Worm (Caenorhabditis elegans) whole organism, young adult: Measurements from ENCODE around the gene F13H10.1.

Experiments used
- B0019.2 ChIP-seq: fragments of 200-800 bp; sonication (Bioruptor generic); conservative IDR thresholded peaks from 2 replicates; pipeline ENCODE4 v1.3.6; 2022; ENCODE audit warnings: missing genetic modification reagents, missing genetic modification characterization, missing compliant biosample characterization
- D2030.7 ChIP-seq: fragments of 200-800 bp; sonication (Bioruptor generic); IDR thresholded peaks from 2 replicates; pipeline ENCODE4 v1.3.6; 2022; ENCODE audit warnings: missing genetic modification reagents, missing genetic modification characterization, missing compliant biosample characterization
- F33H1.4 ChIP-seq: fragments of 200-800 bp; sonication (Bioruptor generic); IDR thresholded peaks from 2 replicates; pipeline ENCODE4 v1.3.6; 2022; ENCODE audit warnings: missing genetic modification reagents, missing genetic modification characterization, missing compliant biosample characterization
- F55B11.4 ChIP-seq: sonication (generic microtip); optimal IDR thresholded peaks from 2 replicates; lab custom pipeline; 2016; ENCODE audit warnings: missing compliant biosample characterization, missing genetic modification characterization, borderline replicate concordance; ENCODE audit not compliant: insufficient read depth
- K12H6.12 ChIP-seq: fragments of 200-800 bp; sonication (Bioruptor generic); optimal IDR thresholded peaks from 2 replicates; lab custom pipeline; 2018; ENCODE audit warnings: mild to moderate bottlenecking, missing genetic modification characterization, missing compliant biosample characterization
- T07F8.4 ChIP-seq: sonication (generic microtip); optimal IDR thresholded peaks from 2 replicates; lab custom pipeline; 2016; ENCODE audit warnings: mild to moderate bottlenecking, missing genetic modification characterization, moderate library complexity, missing compliant biosample characterization
- Y67H2A.10 ChIP-seq: fragments of 200-800 bp; sonication (Bioruptor generic); conservative IDR thresholded peaks from 2 replicates; pipeline ENCODE4 v1.3.6; 2022; ENCODE audit warnings: missing genetic modification reagents, missing genetic modification characterization, missing compliant biosample characterization
- attf-3 ChIP-seq: fragments of 200-800 bp; sonication (Bioruptor generic); conservative IDR thresholded peaks from 2 replicates; pipeline ENCODE4 v1.3.6; 2022; ENCODE audit warnings: missing genetic modification reagents, missing genetic modification characterization, missing compliant biosample characterization
- cebp-1 ChIP-seq, 2 experiments: fragments of 200-800 bp in 1 of 2; sonication (Bioruptor generic) in 1 of 2; sonication (generic microtip) in 1 of 2; IDR thresholded peaks in 1 of 2; optimal IDR thresholded peaks in 1 of 2; 2 replicates each; pipeline versions ENCODE4 v1.3.6 to Lab custom; 2017 to 2022; ENCODE audit warnings: missing compliant biosample characterization in 2 of 2, missing genetic modification characterization in 2 of 2, mild to moderate bottlenecking in 1 of 2, missing genetic modification reagents in 1 of 2, moderate library complexity in 1 of 2
- ceh-27 ChIP-seq: fragments of 200-800 bp; sonication (Bioruptor generic); optimal IDR thresholded peaks from 2 replicates; lab custom pipeline; 2018; ENCODE audit warnings: mild to moderate bottlenecking, missing genetic modification characterization, moderate library complexity, missing compliant biosample characterization
- ceh-40 ChIP-seq: fragments of 200-800 bp; sonication (Bioruptor generic); IDR thresholded peaks from 2 replicates; pipeline ENCODE4 v1.3.6; 2022; ENCODE audit warnings: missing genetic modification characterization, missing compliant biosample characterization
- chd-7 ChIP-seq: sonication (generic microtip); optimal IDR thresholded peaks from 2 replicates; lab custom pipeline; 2016; ENCODE audit warnings: mild to moderate bottlenecking, missing genetic modification characterization, moderate library complexity, missing compliant biosample characterization
- efl-1 ChIP-seq: fragments of 150-350 bp; optimal IDR thresholded peaks from 2 replicates; lab custom pipeline; 2014; ENCODE audit warnings: missing biosample characterization, missing genetic modification reagents, missing genetic modification characterization
- egl-18 ChIP-seq: fragments of 200-800 bp; sonication (Bioruptor generic); IDR thresholded peaks from 2 replicates; pipeline ENCODE4 v1.3.6; 2022; ENCODE audit warnings: missing genetic modification reagents, missing genetic modification characterization, missing compliant biosample characterization
- egl-44 ChIP-seq: fragments of 200-800 bp; sonication (Bioruptor generic); IDR thresholded peaks from 2 replicates; pipeline ENCODE4 v1.3.6; 2022; ENCODE audit warnings: missing genetic modification reagents, missing genetic modification characterization, missing compliant biosample characterization
- ekl-4 ChIP-seq: fragments of 200-800 bp; sonication (Bioruptor generic); IDR thresholded peaks from 2 replicates; pipeline ENCODE4 v1.3.6; 2022; ENCODE audit warnings: missing genetic modification reagents, missing genetic modification characterization, missing compliant biosample characterization
- ets-4 ChIP-seq: fragments of 200-800 bp; sonication (Bioruptor generic); optimal IDR thresholded peaks from 2 replicates; lab custom pipeline; 2018; ENCODE audit warnings: mild to moderate bottlenecking, missing genetic modification characterization, missing compliant biosample characterization
- gei-17 ChIP-seq: fragments of 200-800 bp; sonication (Bioruptor generic); optimal IDR thresholded peaks from 2 replicates; lab custom pipeline; 2018; ENCODE audit warnings: mild to moderate bottlenecking, missing genetic modification characterization, missing compliant biosample characterization
- hlh-12 ChIP-seq: sonication (generic microtip); optimal IDR thresholded peaks from 2 replicates; lab custom pipeline; 2016; ENCODE audit warnings: missing genetic modification characterization, missing compliant biosample characterization
- hmg-1.2 ChIP-seq: fragments of 200-800 bp; sonication (Bioruptor generic); IDR thresholded peaks from 2 replicates; pipeline ENCODE4 v1.3.6; 2022; ENCODE audit warnings: missing genetic modification reagents, missing genetic modification characterization, missing compliant biosample characterization
- hrde-1 ChIP-seq: sonication (generic microtip); optimal IDR thresholded peaks from 2 replicates; lab custom pipeline; 2016; ENCODE audit warnings: missing genetic modification characterization, mild to moderate bottlenecking, missing compliant biosample characterization, moderate library complexity, missing genotype, missing genetic modification reagents, borderline replicate concordance
- lag-1 ChIP-seq: fragments of 200-800 bp; sonication (Bioruptor generic); IDR thresholded peaks from 2 replicates; pipeline ENCODE4 v1.3.6; 2022; ENCODE audit warnings: missing genetic modification reagents, missing genetic modification characterization, missing compliant biosample characterization
- lin-26 ChIP-seq: fragments of 200-800 bp; sonication (Bioruptor generic); IDR thresholded peaks from 2 replicates; pipeline ENCODE4 v1.3.6; 2022; ENCODE audit warnings: missing genetic modification reagents, missing genetic modification characterization, missing compliant biosample characterization
- lir-1 ChIP-seq: fragments of 200-800 bp; sonication (Bioruptor generic); conservative IDR thresholded peaks from 2 replicates; pipeline ENCODE4 v1.3.6; 2022; ENCODE audit warnings: missing genetic modification reagents, missing genetic modification characterization, missing compliant biosample characterization
- lsl-1 ChIP-seq: fragments of 200-800 bp; sonication (Bioruptor generic); optimal IDR thresholded peaks from 2 replicates; lab custom pipeline; 2018; ENCODE audit warnings: mild to moderate bottlenecking, missing genetic modification characterization, moderate library complexity, missing compliant biosample characterization
- madf-10 ChIP-seq: sonication (generic microtip); optimal IDR thresholded peaks from 2 replicates; lab custom pipeline; 2016; ENCODE audit warnings: mild to moderate bottlenecking, missing genetic modification characterization, missing compliant biosample characterization
- madf-6 ChIP-seq: fragments of 200-800 bp; sonication (Bioruptor generic); IDR thresholded peaks from 2 replicates; pipeline ENCODE4 v1.3.6; 2022; ENCODE audit warnings: missing genetic modification reagents, missing genetic modification characterization, missing compliant biosample characterization
- nfya-2 ChIP-seq: fragments of 200-800 bp; sonication (Bioruptor generic); IDR thresholded peaks from 2 replicates; pipeline ENCODE4 v1.3.6; 2022; ENCODE audit warnings: missing genetic modification reagents, missing genetic modification characterization, missing compliant biosample characterization
- nhr-179 ChIP-seq: sonication (generic microtip); optimal IDR thresholded peaks from 2 replicates; lab custom pipeline; 2016; ENCODE audit warnings: mild to moderate bottlenecking, missing genetic modification characterization, missing compliant biosample characterization
- pbrm-1 ChIP-seq: fragments of 200-800 bp; sonication (Bioruptor generic); IDR thresholded peaks from 2 replicates; pipeline ENCODE4 v1.3.6; 2022; ENCODE audit warnings: missing genetic modification reagents, missing genetic modification characterization, missing compliant biosample characterization
- rcor-1 ChIP-seq: fragments of 200-800 bp; sonication (Bioruptor generic); IDR thresholded peaks from 2 replicates; pipeline ENCODE4 v1.3.6; 2022; ENCODE audit warnings: missing genetic modification reagents, missing genetic modification characterization, missing compliant biosample characterization
- sea-2 ChIP-seq: fragments of 200-800 bp; sonication (Bioruptor generic); IDR thresholded peaks from 2 replicates; pipeline ENCODE4 v1.3.6; 2022; ENCODE audit warnings: missing genetic modification characterization, missing compliant biosample characterization
- snpc-1.1 ChIP-seq: sonication (generic microtip); optimal IDR thresholded peaks from 2 replicates; lab custom pipeline; 2017; ENCODE audit warnings: missing genetic modification characterization, mild to moderate bottlenecking, missing compliant biosample characterization, antibody characterized with exemption, moderate library complexity, missing genotype, missing genetic modification reagents; ENCODE audit not compliant: insufficient read depth
- snpc-1.3 ChIP-seq: sonication (generic microtip); optimal IDR thresholded peaks from 2 replicates; lab custom pipeline; 2017; ENCODE audit warnings: missing genetic modification characterization, mild to moderate bottlenecking, missing compliant biosample characterization, antibody characterized with exemption, moderate library complexity, missing genotype, missing genetic modification reagents; ENCODE audit not compliant: insufficient read depth
- snpc-4 ChIP-seq, 5 experiments: fragments of 150-350 bp in 1 of 5; sonication (generic microtip) in 4 of 5; optimal IDR thresholded peaks; 2 replicates each; lab custom pipeline; 2014 to 2018; ENCODE audit warnings: missing genetic modification characterization in 5 of 5, missing biosample characterization in 3 of 5, antibody characterized with exemption in 2 of 5, mild to moderate bottlenecking in 2 of 5, missing compliant biosample characterization in 2 of 5, missing genotype in 2 of 5, moderate library complexity in 2 of 5, missing genetic modification reagents in 1 of 5
- somi-1 ChIP-seq: fragments of 200-800 bp; sonication (Bioruptor generic); optimal IDR thresholded peaks from 2 replicates; lab custom pipeline; 2018; ENCODE audit warnings: mild to moderate bottlenecking, missing genetic modification characterization, missing compliant biosample characterization
- tlf-1 ChIP-seq: fragments of 200-800 bp; sonication (Bioruptor generic); optimal IDR thresholded peaks from 2 replicates; lab custom pipeline; 2018; ENCODE audit warnings: mild to moderate bottlenecking, missing genetic modification characterization, missing compliant biosample characterization
- zim-3 ChIP-seq: sonication (generic microtip); optimal IDR thresholded peaks from 2 replicates; lab custom pipeline; 2017; ENCODE audit warnings: mild to moderate bottlenecking, missing genetic modification characterization, moderate library complexity, missing compliant biosample characterization

Gene F13H10.1

ce11 chrIV:11044377-11044776, 40.0 kb downstream of the F13H10.1 start:
- TF ChIP-seq zim-3 (tag; lab: Kevin White, UChicago) = no peak
- no peak for TF ChIP-seq hmg-1.2 (GFP tag; lab: Robert Waterston, UW)

DNA sequence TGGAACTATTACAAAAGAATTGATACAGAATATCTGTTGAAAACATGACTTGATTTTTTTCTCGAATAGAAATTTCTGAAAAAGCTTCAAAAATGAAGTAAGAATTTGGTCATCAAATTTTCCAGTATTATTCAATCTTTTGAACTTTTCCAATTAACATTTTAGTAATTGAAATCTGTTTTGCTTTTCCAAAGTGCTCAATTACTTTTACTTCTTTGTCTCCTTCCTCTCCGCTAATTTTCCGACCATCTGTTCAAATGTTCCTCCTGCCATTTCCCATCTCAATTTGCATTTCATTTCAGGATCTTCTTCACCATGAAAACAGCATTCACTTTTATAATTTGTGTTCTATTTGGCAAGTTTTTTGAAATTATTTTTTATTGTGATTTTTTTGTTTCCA, 44.5 kb downstream of the F13H10.1 start, which contains the start of gene F36H1.11:
Gene F36H1.11, plus strand, starts transcription at position 301 of the 400 bp plus-strand sequence.
- TF ChIP-seq F55B11.4 (tag; lab: Kevin White, UChicago) (no peak), lin-26 (GFP tag; lab: Robert Waterston, UW) (no peak), F33H1.4 (GFP tag; lab: Robert Waterston, UW) (no peak), nfya-2 (GFP tag; lab: Robert Waterston, UW) (no peak), lag-1 (no peak), nhr-179 (tag; lab: Kevin White, UChicago) (no peak), attf-3 (no peak), egl-44 (GFP tag; lab: Robert Waterston, UW) (no peak), ceh-27 (GFP tag; lab: Kevin White, UChicago) (no peak), ekl-4 (GFP tag; lab: Robert Waterston, UW) (no peak), lir-1 (GFP tag; lab: Robert Waterston, UW) (no peak), somi-1 (GFP tag; lab: Kevin White, UChicago) (no peak), madf-10 (tag; lab: Kevin White, UChicago) (no peak), sea-2 (no peak), pbrm-1 (GFP tag; lab: Robert Waterston, UW) (no peak), K12H6.12 (no peak), hrde-1 (tag; lab: Kevin White, UChicago) (no peak), gei-17 (GFP tag; lab: Kevin White, UChicago) (no peak), ets-4 (GFP tag; lab: Kevin White, UChicago) (no peak)

DNA sequence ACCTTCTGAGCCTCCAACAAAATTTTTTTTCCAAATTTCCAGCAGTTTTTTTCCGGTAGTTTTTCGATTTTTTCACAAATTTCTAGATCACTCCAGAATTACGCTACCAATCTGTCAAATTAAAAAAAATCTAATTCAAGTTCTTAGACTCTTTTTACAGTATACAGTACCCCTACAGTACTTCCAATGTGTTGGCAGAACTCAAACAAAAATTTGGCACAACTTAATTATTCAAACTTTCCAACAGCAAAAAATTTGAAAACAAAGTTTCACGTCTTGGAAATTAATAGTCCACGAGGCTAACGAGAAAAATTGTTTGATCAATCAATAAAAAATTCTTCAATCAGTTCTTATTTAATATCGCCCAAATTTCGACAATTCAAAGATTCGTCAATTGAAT, 45.4 kb downstream of the F13H10.1 start, which contains the start of gene F36H1.3:
Gene F36H1.3, plus strand, starts transcription at position 323 of the 400 bp plus-strand sequence.
- no peak for TF ChIP-seq snpc-1.3
- no peak for TF ChIP-seq Y67H2A.10 (GFP tag; lab: Robert Waterston, UW)
- TF ChIP-seq hmg-1.2 (GFP tag; lab: Robert Waterston, UW) = no peak
- no peak for TF ChIP-seq efl-1 (GFP tag; lab: Kevin White, UChicago)
- no peak for TF ChIP-seq chd-7 (tag; lab: Kevin White, UChicago)
- no peak for TF ChIP-seq T07F8.4 (tag; lab: Kevin White, UChicago)
- TF ChIP-seq, all 124 proteins: peak for 0

DNA sequence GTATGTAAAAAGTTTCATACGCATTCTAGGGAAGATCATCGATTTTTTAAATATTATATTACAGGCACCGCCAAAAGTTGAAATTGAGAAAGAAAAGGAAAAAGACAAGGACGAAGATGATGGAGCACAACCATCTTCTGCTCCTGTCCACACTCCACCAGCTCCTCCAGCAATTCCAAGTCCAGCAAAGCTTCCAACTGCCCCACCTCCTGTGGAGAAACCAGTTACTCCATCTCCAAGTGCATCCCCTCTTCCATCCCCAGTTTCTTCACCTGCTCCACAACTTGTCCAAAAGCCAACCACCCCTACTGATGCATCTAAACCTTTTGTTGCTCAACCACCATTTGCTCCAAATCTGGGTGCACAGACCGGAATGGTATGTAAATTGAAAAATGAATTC, 47.6 kb downstream of the F13H10.1 start:
- TF ChIP-seq madf-10 (tag; lab: Kevin White, UChicago) = no peak

- TF ChIP-seq T07F8.4 (tag; lab: Kevin White, UChicago) (no peak), hlh-12 (tag; lab: Kevin White, UChicago) (no peak), snpc-4 (GFP tag; optimal IDR thresholded peaks at IDR 0.05; lab: Kevin White, UChicago) (no peak), snpc-4 (tag; optimal IDR thresholded peaks at IDR 0.05; lab: Kevin White, UChicago) (no peak), F33H1.4 (GFP tag; lab: Robert Waterston, UW) (peak; percentile 51; the same call in 1 of the 2 replicates), ceh-40 (GFP tag; lab: Robert Waterston, UW) (no peak), rcor-1 (GFP tag; lab: Robert Waterston, UW) (0 out of 2 replicates have a peak, but pooled peaks have one; percentile 25), egl-18 (GFP tag; lab: Robert Waterston, UW) (no peak), snpc-1.1 (tag; lab: Kevin White, UChicago) (no peak), B0019.2 (GFP tag; lab: Robert Waterston, UW) (no peak), hmg-1.2 (GFP tag; lab: Robert Waterston, UW) (peak; percentile 91), lsl-1 (peak; percentile 60), tlf-1 (GFP tag; lab: Kevin White, UChicago) (no peak), cebp-1 (GFP tag; IDR thresholded peaks at IDR 0.05; lab: Robert Waterston, UW) (no peak), cebp-1 (tag; optimal IDR thresholded peaks at IDR 0.05; lab: Kevin White, UChicago) (no peak), D2030.7 (GFP tag; lab: Robert Waterston, UW) (peak; percentile 53; the same call in 1 of the 2 replicates), madf-6 (GFP tag; lab: Robert Waterston, UW) (peak; percentile 56; the same call in 1 of the 2 replicates)
These were observed 49.4 kb downstream of the F13H10.1 start, which contains the start of the genes F36H1.12 and lin-3 for ce11 chrIV:11053652-11054317. Gene F36H1.12 (minus strand): TSS chrIV:11053702. Gene lin-3 (plus strand): TSS chrIV:11054308.
